Fruit fly (Drosophila melanogaster) whole organism, embryonic: Measurements from ENCODE around the gene Ir68b.

Experiments
- Asciz ChIP-seq: fragments of 200-800 bp; sonication (Bioruptor generic); optimal IDR thresholded peaks from 2 replicates; lab custom pipeline; 2017; ENCODE audit warnings: missing biosample characterization, mild to moderate bottlenecking, missing genetic modification characterization, missing genetic modification reagents
- BtbVII ChIP-seq: fragments of 200-800 bp; sonication (Bioruptor generic); optimal IDR thresholded peaks from 3 replicates; lab custom pipeline; 2017; ENCODE audit warnings: missing biosample characterization, mild to moderate bottlenecking, missing genetic modification characterization
- CG10431 ChIP-seq: fragments of 200-800 bp; sonication (Bioruptor generic); optimal IDR thresholded peaks from 3 replicates; lab custom pipeline; 2018; ENCODE audit warnings: missing biosample characterization, mild to moderate bottlenecking, missing genetic modification characterization
- CG11504 ChIP-seq: fragments of 200-800 bp; sonication (Bioruptor generic); optimal IDR thresholded peaks from 3 replicates; lab custom pipeline; 2019; ENCODE audit warnings: missing biosample characterization, mild to moderate bottlenecking, missing genetic modification characterization, moderate library complexity
- CG12219 ChIP-seq: fragments of 200-800 bp; sonication (Bioruptor generic); optimal IDR thresholded peaks from 3 replicates; lab custom pipeline; 2018; ENCODE audit warnings: missing biosample characterization, mild to moderate bottlenecking, missing genetic modification characterization
- CG12744 ChIP-seq: fragments of 200-800 bp; sonication (Bioruptor generic); optimal IDR thresholded peaks from 2 replicates; lab custom pipeline; 2016; ENCODE audit warnings: missing biosample characterization, missing genetic modification characterization
- CG13287 ChIP-seq: fragments of 200-800 bp; sonication (Bioruptor generic); IDR thresholded peaks from 2 replicates; pipeline ENCODE4 v1.3.6; 2022; ENCODE audit warnings: missing biosample characterization, missing genetic modification characterization; ENCODE audit not compliant: partially characterized antibody
- CG14050 ChIP-seq: fragments of 200-800 bp; sonication (Bioruptor generic); IDR thresholded peaks from 3 replicates; pipeline ENCODE4 v1.3.6; 2022; ENCODE audit warnings: missing biosample characterization, missing genetic modification characterization
- CG14710 ChIP-seq: fragments of 200-800 bp; sonication (Bioruptor generic); optimal IDR thresholded peaks from 3 replicates; lab custom pipeline; 2019; ENCODE audit warnings: missing biosample characterization, mild to moderate bottlenecking, missing genetic modification characterization, moderate library complexity
- CG1832 ChIP-seq: fragments of 200-800 bp; sonication (Bioruptor generic); optimal IDR thresholded peaks from 2 replicates; lab custom pipeline; 2017; ENCODE audit warnings: missing biosample characterization, mild to moderate bottlenecking, missing genetic modification characterization, inconsistent platforms
- CG31441 ChIP-seq: fragments of 200-800 bp; sonication (Bioruptor generic); IDR thresholded peaks from 2 replicates; pipeline ENCODE4 v1.3.6; 2022; ENCODE audit warnings: missing biosample characterization, missing genetic modification characterization
- CG33557 ChIP-seq: fragments of 200-800 bp; sonication (Bioruptor generic); optimal IDR thresholded peaks from 2 replicates; lab custom pipeline; 2019; ENCODE audit warnings: missing biosample characterization, mild to moderate bottlenecking, missing genetic modification characterization, moderate library complexity
- CG34376 ChIP-seq: fragments of 200-800 bp; sonication (Bioruptor generic); optimal IDR thresholded peaks from 2 replicates; lab custom pipeline; 2018; ENCODE audit warnings: missing biosample characterization, mild to moderate bottlenecking, missing genetic modification characterization
- CG3847 ChIP-seq: fragments of 200-800 bp; sonication (Bioruptor generic); IDR thresholded peaks from 2 replicates; pipeline ENCODE4 v1.3.6; 2022; ENCODE audit warnings: missing biosample characterization, missing genetic modification characterization
- CG4854 ChIP-seq: fragments of 200-800 bp; sonication (Bioruptor generic); optimal IDR thresholded peaks from 2 replicates; lab custom pipeline; 2016; ENCODE audit warnings: missing biosample characterization, missing genetic modification characterization, inconsistent platforms
- CG7987 ChIP-seq: fragments of 200-800 bp; sonication (Bioruptor generic); optimal IDR thresholded peaks from 2 replicates; lab custom pipeline; 2018; ENCODE audit warnings: missing biosample characterization, mild to moderate bottlenecking, missing genetic modification characterization, moderate library complexity
- CG8089 ChIP-seq: fragments of 200-800 bp; sonication (Bioruptor generic); optimal IDR thresholded peaks from 3 replicates; lab custom pipeline; 2016; ENCODE audit warnings: missing biosample characterization, missing genetic modification characterization
- Dip2 ChIP-seq: fragments of 200-800 bp; sonication (Bioruptor generic); IDR thresholded peaks from 2 replicates; pipeline ENCODE4 v1.3.6; 2022; ENCODE audit warnings: missing biosample characterization, missing genetic modification characterization
- Drgx ChIP-seq: fragments of 200-800 bp; sonication (Bioruptor generic); IDR thresholded peaks from 2 replicates; pipeline ENCODE4 v1.3.6; 2022; ENCODE audit warnings: missing biosample characterization, missing genetic modification characterization
- E2f1 ChIP-seq: fragments of 200-800 bp; sonication (Bioruptor generic); IDR thresholded peaks from 2 replicates; pipeline ENCODE4 v1.3.6; 2022; ENCODE audit warnings: missing biosample characterization, missing genetic modification characterization
- ERR ChIP-seq: fragments of 200-800 bp; sonication (Bioruptor generic); optimal IDR thresholded peaks from 2 replicates; lab custom pipeline; 2016; ENCODE audit warnings: missing biosample characterization, missing genetic modification characterization
- MBD-R2 ChIP-seq: fragments of 200-800 bp; sonication (Bioruptor generic); IDR thresholded peaks from 2 replicates; pipeline ENCODE4 v1.3.6; 2022; ENCODE audit warnings: missing biosample characterization, missing genetic modification characterization
- MTF-1 ChIP-seq: fragments of 200-800 bp; sonication (Bioruptor generic); optimal IDR thresholded peaks from 2 replicates; lab custom pipeline; 2018; ENCODE audit warnings: missing biosample characterization, mild to moderate bottlenecking, missing genetic modification characterization, borderline replicate concordance
- Med ChIP-seq: fragments of 200-800 bp; sonication (Bioruptor generic); peaks from one replicate; lab custom pipeline; 2016; ENCODE audit warnings: missing biosample characterization, missing genetic modification characterization, mild to moderate bottlenecking, inconsistent platforms, moderate library complexity
- Mrtf ChIP-seq: fragments of 200-800 bp; sonication (Bioruptor generic); IDR thresholded peaks from 3 replicates; pipeline ENCODE4 v1.3.6; 2022; ENCODE audit warnings: missing biosample characterization, missing genetic modification characterization
- NFAT ChIP-seq: fragments of 200-800 bp; sonication (Bioruptor generic); IDR thresholded peaks from 2 replicates; pipeline ENCODE4 v1.3.6; 2022; ENCODE audit warnings: missing biosample characterization, missing genetic modification characterization
- Opbp ChIP-seq: fragments of 200-800 bp; sonication (Bioruptor generic); IDR thresholded peaks from 3 replicates; pipeline ENCODE4 v1.3.6; 2022; ENCODE audit warnings: missing biosample characterization, missing genetic modification characterization; ENCODE audit not compliant: partially characterized antibody
- Spps ChIP-seq: fragments of 200-800 bp; sonication (Bioruptor generic); optimal IDR thresholded peaks from 2 replicates; lab custom pipeline; 2018; ENCODE audit warnings: missing biosample characterization, mild to moderate bottlenecking, missing genetic modification characterization
- Taf1 ChIP-seq: fragments of 200-800 bp; sonication (Bioruptor generic); IDR thresholded peaks from 2 replicates; pipeline ENCODE4 v1.3.6; 2022; ENCODE audit warnings: missing biosample characterization, missing genetic modification characterization
- Trl ChIP-seq, 3 experiments: fragments of >200 bp in 2 of 3; fragments of 200-800 bp in 1 of 3; sonication (Bioruptor generic) in 1 of 3; optimal IDR thresholded peaks; 2 replicates in 1 of 3; 3 replicates in 2 of 3; lab custom pipeline; 2016 to 2017; ENCODE audit warnings: missing biosample characterization in 1 of 3, missing genetic modification characterization in 1 of 3
- bigmax ChIP-seq: fragments of 200-800 bp; sonication (Bioruptor generic); optimal IDR thresholded peaks from 2 replicates; lab custom pipeline; 2018; ENCODE audit warnings: missing biosample characterization, mild to moderate bottlenecking, missing genetic modification characterization
- crol ChIP-seq: fragments of 200-800 bp; sonication (Bioruptor generic); IDR thresholded peaks from 2 replicates; pipeline ENCODE4 v1.3.6; 2022; ENCODE audit warnings: missing biosample characterization, missing genetic modification characterization
- gce ChIP-seq: fragments of 200-800 bp; sonication (Bioruptor generic); IDR thresholded peaks from 3 replicates; pipeline ENCODE4 v1.3.6; 2022; ENCODE audit warnings: missing biosample characterization, missing genetic modification characterization
- gcm ChIP-seq: fragments of 200-800 bp; sonication (Bioruptor generic); optimal IDR thresholded peaks from 2 replicates; lab custom pipeline; 2019; ENCODE audit warnings: missing biosample characterization, mild to moderate bottlenecking, missing genetic modification characterization, moderate library complexity
- gem ChIP-seq: fragments of 200-800 bp; sonication (Bioruptor generic); optimal IDR thresholded peaks from 2 replicates; lab custom pipeline; 2019; ENCODE audit warnings: missing biosample characterization, mild to moderate bottlenecking, missing genetic modification characterization, moderate library complexity
- gfzf ChIP-seq: fragments of 200-800 bp; sonication (Bioruptor generic); optimal IDR thresholded peaks from 2 replicates; lab custom pipeline; 2016; ENCODE audit warnings: missing biosample characterization, mild to moderate bottlenecking, missing genetic modification characterization, moderate library complexity
- insv ChIP-seq, 2 experiments: fragments of 200-800 bp; sonication (Bioruptor generic); optimal IDR thresholded peaks; 3 replicates each; lab custom pipeline; 2016 to 2018; ENCODE audit warnings: missing biosample characterization in 2 of 2, missing genetic modification characterization in 2 of 2
- nmo ChIP-seq: fragments of 200-800 bp; sonication (Bioruptor generic); optimal IDR thresholded peaks from 2 replicates; lab custom pipeline; 2018; ENCODE audit warnings: missing biosample characterization, mild to moderate bottlenecking, missing genetic modification characterization, moderate library complexity
- otp ChIP-seq: fragments of 200-800 bp; sonication (Bioruptor generic); IDR thresholded peaks from 3 replicates; pipeline ENCODE4, ENCODE4 v1.3.6; 2022; ENCODE audit warnings: missing biosample characterization, missing genetic modification characterization
- pan ChIP-seq, 4 experiments: fragments of >200 bp in 3 of 4; fragments of 200-800 bp in 1 of 4; sonication (Bioruptor generic) in 1 of 4; optimal IDR thresholded peaks in 3 of 4; IDR thresholded peaks in 1 of 4; 2 replicates each; pipeline versions ENCODE4 v1.3.6 to Lab custom; 2017 to 2022; ENCODE audit warnings: missing biosample characterization in 2 of 4, missing genetic modification characterization in 2 of 4, mixed read lengths in 1 of 4
- phol ChIP-seq: fragments of 200-800 bp; sonication (Bioruptor generic); optimal IDR thresholded peaks from 3 replicates; lab custom pipeline; 2018; ENCODE audit warnings: missing biosample characterization, mild to moderate bottlenecking, missing genetic modification characterization, moderate library complexity
- pum ChIP-seq: fragments of 200-800 bp; sonication (Bioruptor generic); optimal IDR thresholded peaks from 2 replicates; lab custom pipeline; 2016; ENCODE audit warnings: missing biosample characterization, missing genetic modification characterization
- pzg ChIP-seq: fragments of 200-800 bp; sonication (Bioruptor generic); optimal IDR thresholded peaks from 3 replicates; lab custom pipeline; 2018; ENCODE audit warnings: missing biosample characterization, mild to moderate bottlenecking, missing genetic modification characterization, moderate library complexity
- row ChIP-seq: fragments of 200-800 bp; sonication (Bioruptor generic); IDR thresholded peaks from 3 replicates; pipeline ENCODE4 v1.3.6; 2022; ENCODE audit warnings: missing biosample characterization, missing genetic modification characterization
- schlank ChIP-seq: fragments of 200-800 bp; sonication (Bioruptor generic); optimal IDR thresholded peaks from 2 replicates; lab custom pipeline; 2018; ENCODE audit warnings: missing biosample characterization, mild to moderate bottlenecking, missing genetic modification characterization
- sna ChIP-seq: fragments of 200-800 bp; sonication (Bioruptor generic); IDR thresholded peaks from 2 replicates; pipeline ENCODE4 v1.3.6; 2022; ENCODE audit warnings: missing biosample characterization, missing genetic modification characterization; ENCODE audit not compliant: partially characterized antibody
- sob ChIP-seq: fragments of 200-800 bp; sonication (Bioruptor generic); IDR thresholded peaks from 2 replicates; pipeline ENCODE4 v1.3.6; 2022; ENCODE audit warnings: missing biosample characterization, missing genetic modification characterization
- toy ChIP-seq: fragments of 200-800 bp; sonication (Bioruptor generic); IDR thresholded peaks from 2 replicates; pipeline ENCODE4 v1.3.6; 2022; ENCODE audit warnings: missing biosample characterization, missing genetic modification characterization
- tup ChIP-seq: fragments of 200-800 bp; sonication (Bioruptor generic); optimal IDR thresholded peaks from 2 replicates; lab custom pipeline; 2016; ENCODE audit warnings: missing biosample characterization, mild to moderate bottlenecking, missing genetic modification characterization, moderate library complexity

Gene Ir68b

DNA sequence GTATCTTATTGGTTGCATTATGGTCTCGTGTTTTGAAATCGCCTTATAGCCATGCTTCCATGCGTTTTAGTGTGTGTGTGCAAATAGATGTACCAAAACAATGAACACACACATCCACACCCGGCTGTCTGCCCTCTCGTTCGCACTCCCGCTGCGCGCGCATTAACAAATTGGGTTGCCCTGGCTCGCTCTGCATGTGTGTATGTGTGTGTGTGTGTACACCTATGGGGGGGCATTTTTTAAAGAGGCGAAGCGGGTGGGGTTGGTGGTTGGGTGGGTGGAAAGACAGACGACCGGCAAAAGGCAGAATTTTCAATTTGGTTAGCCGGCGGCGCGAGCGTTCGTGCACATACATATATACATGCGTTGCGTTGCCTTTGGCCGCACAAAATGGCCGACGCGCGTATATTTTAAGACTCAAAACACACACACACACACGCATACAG is 3.0 kb downstream of the Ir68b start (continued):
- peak; percentile 14 for TF ChIP-seq MTF-1
- TF ChIP-seq row (GFP tag; lab: Robert Waterston, UW), result peak; percentile 11; the same call in 1 of the 3 replicates
- TF ChIP-seq pzg (GFP tag; lab: Kevin White, UChicago), result peak; percentile 42
- TF ChIP-seq bigmax (GFP tag; lab: Kevin White, UChicago), result peak; percentile 77
- TF ChIP-seq CG4854 (GFP tag; lab: Kevin White, UChicago), result no peak
- no peak for TF ChIP-seq gem
- TF ChIP-seq Dip2 (GFP tag; lab: Robert Waterston, UW), result no peak
- peak; percentile 41; the same call in 1 of the 2 replicates for TF ChIP-seq sob (GFP tag; lab: Robert Waterston, UW)
- TF ChIP-seq nmo (GFP tag; lab: Kevin White, UChicago), result peak; percentile 36
- TF ChIP-seq Med (GFP tag; lab: Kevin White, UChicago), result peak; percentile 84
- peak; percentile 70 for TF ChIP-seq MBD-R2 (GFP tag; lab: Robert Waterston, UW)
- TF ChIP-seq CG31441 (GFP tag; lab: Robert Waterston, UW), result no peak
- peak; percentile 20; the same call in 1 of the 2 replicates for TF ChIP-seq Drgx (GFP tag; lab: Robert Waterston, UW)
- peak; percentile 84 for TF ChIP-seq phol (tag; lab: Kevin White, UChicago)
- no peak for TF ChIP-seq CG8089 (GFP tag; lab: Kevin White, UChicago)
- TF ChIP-seq otp, result peak; percentile 54; the same call in 2 of the 3 replicates
- TF ChIP-seq CG14050 (GFP tag; lab: Robert Waterston, UW), result no peak
- TF ChIP-seq CG1832 (GFP tag; lab: Kevin White, UChicago), result peak; percentile 89
- TF ChIP-seq ERR (GFP tag; lab: Kevin White, UChicago), result no peak
- no peak for TF ChIP-seq BtbVII (GFP tag; lab: Kevin White, UChicago)
- peak; percentile 47 for TF ChIP-seq gcm (GFP tag; lab: Kevin White, UChicago)
- no peak for TF ChIP-seq CG12744 (GFP tag; lab: Kevin White, UChicago)
- no peak for TF ChIP-seq Mrtf (GFP tag; lab: Robert Waterston, UW)
- peak; percentile 57; the same call in 2 of the 3 replicates for TF ChIP-seq Opbp (GFP tag; lab: Robert Waterston, UW)
- peak; percentile 36 for TF ChIP-seq CG33557
- TF ChIP-seq Taf1 (GFP tag; lab: Robert Waterston, UW), result peak; percentile 10; the same call in 1 of the 2 replicates
- peak; percentile 55 for TF ChIP-seq CG12219 (GFP tag; lab: Kevin White, UChicago)
- TF ChIP-seq E2f1 (GFP tag; lab: Robert Waterston, UW), result peak; percentile 53; the same call in 1 of the 2 replicates
- no peak for TF ChIP-seq sna (GFP tag; lab: Robert Waterston, UW)
- TF ChIP-seq insv (GFP tag; optimal IDR thresholded peaks at IDR 0.05; lab: Kevin White, UChicago), result peak in 1 of 2 experiments; percentile 1
- TF ChIP-seq pan (optimal IDR thresholded peaks at IDR 0.05; lab: Kevin White, UChicago), result no peak
- TF ChIP-seq pan (GFP tag; optimal IDR thresholded peaks at IDR 0.05 in 1 of 2, IDR thresholded peaks at IDR 0.05 in 1 of 2), result peak in 1 of 2 experiments; percentile 11
- TF ChIP-seq pum (GFP tag; lab: Kevin White, UChicago), result no peak
- TF ChIP-seq toy (GFP tag; lab: Robert Waterston, UW), result no peak
- TF ChIP-seq Asciz, result no peak
- TF ChIP-seq Spps (tag; lab: Kevin White, UChicago), result no peak
- TF ChIP-seq CG3847 (GFP tag; lab: Robert Waterston, UW), result no peak
- no peak for TF ChIP-seq CG10431 (GFP tag; lab: Kevin White, UChicago)
- no peak for TF ChIP-seq schlank (tag; lab: Kevin White, UChicago)
- TF ChIP-seq CG34376 (GFP tag; lab: Kevin White, UChicago), result peak; percentile 49
- peak; percentile 75 for TF ChIP-seq CG7987
- TF ChIP-seq tup, result no peak
- TF ChIP-seq Trl (optimal IDR thresholded peaks at IDR 0.05; lab: Kevin White, UChicago), result no peak
- no peak for TF ChIP-seq Trl (GFP tag; optimal IDR thresholded peaks at IDR 0.05; lab: Kevin White, UChicago)
- peak; percentile 16 for TF ChIP-seq CG11504 (tag; lab: Kevin White, UChicago)
- peak; percentile 9 for TF ChIP-seq CG14710 (tag; lab: Kevin White, UChicago)
- TF ChIP-seq gfzf (GFP tag; lab: Kevin White, UChicago), result no peak
- TF ChIP-seq gce, result no peak
- peak; percentile 52; the same call in 1 of the 2 replicates for TF ChIP-seq CG13287 (GFP tag; lab: Robert Waterston, UW)
- peak; percentile 98 for TF ChIP-seq crol (GFP tag; lab: Robert Waterston, UW)
- peak; percentile 54; the same call in 1 of the 2 replicates for TF ChIP-seq NFAT (GFP tag; lab: Robert Waterston, UW)
